Worm (Caenorhabditis elegans) whole organism, early embryonic: Measurements from ENCODE around the gene W04H10.1.

Experiments
- F13C5.2 ChIP-seq: sonication (generic microtip); optimal IDR thresholded peaks from 2 replicates; lab custom pipeline; 2017; ENCODE audit warnings: mild to moderate bottlenecking, missing genetic modification characterization, inconsistent platforms, missing compliant biosample characterization
- ceh-13 ChIP-seq: fragments of 200-800 bp; sonication (Bioruptor generic); optimal IDR thresholded peaks from 2 replicates; lab custom pipeline; 2018; ENCODE audit warnings: mild to moderate bottlenecking, missing genetic modification characterization, missing compliant biosample characterization
- ceh-36 ChIP-seq: sonication (generic microtip); optimal IDR thresholded peaks from 2 replicates; lab custom pipeline; 2016; ENCODE audit warnings: missing genetic modification characterization, inconsistent platforms, missing compliant biosample characterization
- ets-7 ChIP-seq: sonication (generic microtip); optimal IDR thresholded peaks from 2 replicates; lab custom pipeline; 2016; ENCODE audit warnings: missing genotype, missing genetic modification characterization, missing compliant biosample characterization
- hmg-4 ChIP-seq: fragments of 200-800 bp; sonication (Bioruptor generic); optimal IDR thresholded peaks from 2 replicates; lab custom pipeline; 2018; ENCODE audit warnings: mild to moderate bottlenecking, missing genetic modification characterization, missing compliant biosample characterization
- hnd-1 ChIP-seq: sonication (generic microtip); optimal IDR thresholded peaks from 2 replicates; lab custom pipeline; 2016; ENCODE audit warnings: missing genetic modification characterization, missing compliant biosample characterization
- pes-1 ChIP-seq: fragments of 200-800 bp; sonication (Bioruptor generic); IDR thresholded peaks from 2 replicates; pipeline ENCODE4 v1.3.6; 2022; ENCODE audit warnings: missing genetic modification reagents, missing genetic modification characterization, missing compliant biosample characterization
- scrt-1 ChIP-seq: fragments of 200-800 bp; sonication (Bioruptor generic); IDR thresholded peaks from 2 replicates; pipeline ENCODE4 v1.3.6; 2022; ENCODE audit warnings: missing genetic modification characterization, missing compliant biosample characterization
- sea-1 ChIP-seq: fragments of 200-800 bp; sonication (Bioruptor generic); conservative IDR thresholded peaks from 2 replicates; pipeline ENCODE4 v1.3.6; 2022; ENCODE audit warnings: missing genetic modification characterization, missing compliant biosample characterization
- tbx-11 ChIP-seq: fragments of 200-800 bp; sonication (Bioruptor generic); IDR thresholded peaks from 2 replicates; pipeline ENCODE4 v1.3.6; 2022; ENCODE audit warnings: missing genetic modification characterization, missing compliant biosample characterization
- tbx-37 ChIP-seq: fragments of 200-800 bp; sonication (Bioruptor generic); conservative IDR thresholded peaks from 2 replicates; pipeline ENCODE4 v1.3.6; 2022; ENCODE audit warnings: missing genetic modification reagents, missing genetic modification characterization, missing compliant biosample characterization
- tra-4 ChIP-seq: sonication (generic microtip); optimal IDR thresholded peaks from 2 replicates; lab custom pipeline; 2017; ENCODE audit warnings: missing genetic modification characterization, missing compliant biosample characterization

The W04H10.1 gene

ce11 chrII:643733-644132 lies 34.9 kb downstream of the W04H10.1 start:
- no peak for TF ChIP-seq tra-4 (tag; lab: Kevin White, UChicago)
- TF ChIP-seq ceh-36 (tag; lab: Kevin White, UChicago), result peak; percentile 73
- no peak for TF ChIP-seq pes-1
- 0 out of 2 replicates have a peak, but pooled peaks have one; percentile 26 for TF ChIP-seq scrt-1 (GFP tag; lab: Robert Waterston, UW)

ce11 chrII:650321-651005 lies 41.6 kb downstream of the W04H10.1 start, which contains the start of the genes K07E8.7 and frpr-14:
K07E8.7 (minus strand) TSS chrII:650367.
frpr-14 (plus strand) TSS chrII:650955.
- TF ChIP-seq sea-1 (no peak), F13C5.2 (tag; lab: Kevin White, UChicago) (peak; percentile 34), pes-1 (no peak)

- TF ChIP-seq tbx-37 (GFP tag; lab: Robert Waterston, UW) (no peak), tbx-11 (GFP tag; lab: Robert Waterston, UW) (no peak), ets-7 (no peak), sea-1 (no peak), F13C5.2 (tag; lab: Kevin White, UChicago) (no peak), hnd-1 (tag; lab: Kevin White, UChicago) (no peak), ceh-36 (tag; lab: Kevin White, UChicago) (peak; percentile 91)
These were observed 42.5 kb downstream of the W04H10.1 start for ce11 chrII:651324-651723.

ce11 chrII:658369-658768 lies 49.5 kb downstream of the W04H10.1 start, which contains the start of gene sdz-24:
sdz-24 (plus strand) TSS chrII:658669.
- TF ChIP-seq ceh-13 (no peak), hnd-1 (tag; lab: Kevin White, UChicago) (no peak), tbx-37 (GFP tag; lab: Robert Waterston, UW) (no peak), scrt-1 (GFP tag; lab: Robert Waterston, UW) (no peak), F13C5.2 (tag; lab: Kevin White, UChicago) (no peak), hmg-4 (GFP tag; lab: Kevin White, UChicago) (no peak)
